Worm (Caenorhabditis elegans) whole organism, L4 larva: ENCODE data around the gene hpd-1.

Experiments
- D1046.2 ChIP-seq: fragments of 200-800 bp; sonication (Bioruptor generic); IDR thresholded peaks from 2 replicates; pipeline ENCODE4 v1.3.6; 2022; ENCODE audit warnings: missing genetic modification characterization, missing compliant biosample characterization
- F26F4.8 ChIP-seq: fragments of 200-800 bp; sonication (Bioruptor generic); conservative IDR thresholded peaks from 2 replicates; pipeline ENCODE4 v1.3.6; 2022; ENCODE audit warnings: missing genetic modification characterization, missing compliant biosample characterization
- F49E8.2 ChIP-seq: sonication (generic microtip); optimal IDR thresholded peaks from 2 replicates; lab custom pipeline; 2016; ENCODE audit warnings: missing compliant biosample characterization, mild to moderate bottlenecking, missing genetic modification characterization, borderline replicate concordance
- R02D3.7 ChIP-seq: fragments of 150-350 bp; sonication (generic microtip); optimal IDR thresholded peaks from 3 replicates; lab custom pipeline; 2014; ENCODE audit warnings: missing biosample characterization, missing genetic modification characterization
- Y105C5A.15 ChIP-seq: fragments of 200-800 bp; sonication (Bioruptor generic); IDR thresholded peaks from 2 replicates; pipeline ENCODE4 v1.3.6; 2022; ENCODE audit warnings: missing genetic modification characterization, missing compliant biosample characterization
- Y48G9A.11 ChIP-seq: fragments of 200-800 bp; sonication (Bioruptor generic); IDR thresholded peaks from 2 replicates; pipeline ENCODE4 v1.3.6; 2022; ENCODE audit warnings: missing genetic modification reagents, missing genetic modification characterization, missing compliant biosample characterization
- Y5F2A.4 ChIP-seq: fragments of 200-800 bp; sonication (Bioruptor generic); optimal IDR thresholded peaks from 2 replicates; lab custom pipeline; 2018; ENCODE audit warnings: mild to moderate bottlenecking, missing genetic modification characterization, missing compliant biosample characterization
- Y75B8A.6 ChIP-seq: fragments of 200-800 bp; sonication (Bioruptor generic); IDR thresholded peaks from 2 replicates; pipeline ENCODE4 v1.3.6; 2022; ENCODE audit warnings: missing genetic modification reagents, missing genetic modification characterization, missing compliant biosample characterization
- aha-1 ChIP-seq: fragments of 150-350 bp; peaks from one replicate; lab custom pipeline; 2014; ENCODE audit warnings: missing biosample characterization, missing genetic modification characterization
- aly-2 ChIP-seq: sonication (generic microtip); optimal IDR thresholded peaks from 2 replicates; lab custom pipeline; 2018; ENCODE audit warnings: missing biosample characterization, missing genetic modification characterization
- arid-1 ChIP-seq: fragments of 200-800 bp; sonication (Bioruptor generic); conservative IDR thresholded peaks from 2 replicates; pipeline ENCODE4 v1.3.6; 2022; ENCODE audit warnings: missing genetic modification reagents, missing genetic modification characterization, missing compliant biosample characterization
- attf-4 ChIP-seq: sonication (generic microtip); optimal IDR thresholded peaks from 3 replicates; lab custom pipeline; 2017; ENCODE audit warnings: missing biosample characterization, missing genetic modification characterization
- ceh-20 ChIP-seq: fragments of 200-800 bp; sonication (Bioruptor generic); IDR thresholded peaks from 2 replicates; pipeline ENCODE4 v1.3.6; 2022; ENCODE audit warnings: missing genetic modification reagents, missing genetic modification characterization, missing compliant biosample characterization
- ceh-28 ChIP-seq: fragments of 150-350 bp; optimal IDR thresholded peaks from 2 replicates; lab custom pipeline; 2014; ENCODE audit warnings: missing biosample characterization, missing genetic modification reagents, missing genetic modification characterization
- ces-1 ChIP-seq: fragments of 150-350 bp; sonication (generic microtip); optimal IDR thresholded peaks from 4 replicates; lab custom pipeline; 2014; ENCODE audit warnings: missing biosample characterization, missing genetic modification reagents, missing genetic modification characterization
- daf-19 ChIP-seq: fragments of 200-800 bp; sonication (Bioruptor generic); conservative IDR thresholded peaks from 2 replicates; pipeline ENCODE4 v1.3.6; 2022; ENCODE audit warnings: missing genetic modification characterization, missing compliant biosample characterization
- daf-8 ChIP-seq: fragments of 200-800 bp; sonication (Bioruptor generic); IDR thresholded peaks from 2 replicates; pipeline ENCODE4 v1.3.6; 2022; ENCODE audit warnings: missing genetic modification characterization, missing compliant biosample characterization
- dpl-1 ChIP-seq: fragments of 150-350 bp; optimal IDR thresholded peaks from 2 replicates; lab custom pipeline; 2014; ENCODE audit warnings: missing biosample characterization, missing genetic modification reagents, missing genetic modification characterization
- fkh-10 ChIP-seq: fragments of 150-350 bp; optimal IDR thresholded peaks from 2 replicates; lab custom pipeline; 2014; ENCODE audit warnings: missing biosample characterization, missing genetic modification reagents, missing genetic modification characterization
- gei-8 ChIP-seq: fragments of 200-800 bp; sonication (Bioruptor generic); optimal IDR thresholded peaks from 2 replicates; lab custom pipeline; 2018; ENCODE audit warnings: mild to moderate bottlenecking, missing genetic modification characterization, missing compliant biosample characterization
- hlh-11 ChIP-seq: fragments of 200-800 bp; sonication (Bioruptor generic); optimal IDR thresholded peaks from 2 replicates; lab custom pipeline; 2018; ENCODE audit warnings: mild to moderate bottlenecking, missing genetic modification characterization, missing compliant biosample characterization
- hmg-1.1 ChIP-seq: fragments of 200-800 bp; sonication (Bioruptor generic); IDR thresholded peaks from 2 replicates; pipeline ENCODE4 v1.3.6; 2022; ENCODE audit warnings: missing genetic modification reagents, missing genetic modification characterization, missing compliant biosample characterization
- jun-1 ChIP-seq: fragments of 150-350 bp; optimal IDR thresholded peaks from 2 replicates; lab custom pipeline; 2014; ENCODE audit warnings: missing biosample characterization, missing genetic modification reagents, missing genetic modification characterization
- lim-7 ChIP-seq: fragments of 200-800 bp; sonication (Bioruptor generic); IDR thresholded peaks from 2 replicates; pipeline ENCODE4 v1.3.6; 2022; ENCODE audit warnings: missing genetic modification characterization, missing compliant biosample characterization
- lin-1 ChIP-seq: fragments of 200-800 bp; sonication (Bioruptor generic); IDR thresholded peaks from 2 replicates; pipeline ENCODE4 v1.3.6; 2022; ENCODE audit warnings: missing genetic modification reagents, missing genetic modification characterization, missing compliant biosample characterization
- lin-13 ChIP-seq: fragments of 150-350 bp; optimal IDR thresholded peaks from 2 replicates; lab custom pipeline; 2014; ENCODE audit warnings: missing biosample characterization, missing genetic modification reagents, missing genetic modification characterization
- lsy-2 ChIP-seq, 2 experiments: fragments of 150-350 bp in 1 of 2; sonication (generic microtip) in 1 of 2; optimal IDR thresholded peaks; 2 replicates each; lab custom pipeline; 2014 to 2017; ENCODE audit warnings: missing biosample characterization in 2 of 2, missing genetic modification characterization in 2 of 2
- mxl-2 ChIP-seq: fragments of 200-800 bp; sonication (Bioruptor generic); conservative IDR thresholded peaks from 2 replicates; pipeline ENCODE4 v1.3.6; 2022; ENCODE audit warnings: missing genetic modification reagents, missing genetic modification characterization, missing compliant biosample characterization
- mxl-3 ChIP-seq: fragments of 200-800 bp; sonication (Bioruptor generic); optimal IDR thresholded peaks from 2 replicates; lab custom pipeline; 2018; ENCODE audit warnings: mild to moderate bottlenecking, missing genetic modification characterization, missing compliant biosample characterization
- nhr-25 ChIP-seq: sonication (generic microtip); optimal IDR thresholded peaks from 2 replicates; lab custom pipeline; 2017; ENCODE audit warnings: missing genetic modification characterization, mild to moderate bottlenecking, missing compliant biosample characterization, antibody characterized with exemption, moderate library complexity, borderline replicate concordance; ENCODE audit not compliant: insufficient read depth
- nhr-42 ChIP-seq: fragments of 200-800 bp; sonication (Bioruptor generic); IDR thresholded peaks from 2 replicates; pipeline ENCODE4 v1.3.6; 2022; ENCODE audit warnings: missing genetic modification characterization, missing compliant biosample characterization
- nhr-77 ChIP-seq: fragments of 150-350 bp; optimal IDR thresholded peaks from 2 replicates; lab custom pipeline; 2014; ENCODE audit warnings: missing biosample characterization, missing genetic modification characterization
- rbr-2 ChIP-seq: sonication (generic microtip); optimal IDR thresholded peaks from 2 replicates; lab custom pipeline; 2016; ENCODE audit warnings: missing genotype, missing genetic modification characterization, missing compliant biosample characterization
- saeg-2 ChIP-seq: fragments of 200-800 bp; sonication (Bioruptor generic); IDR thresholded peaks from 2 replicates; pipeline ENCODE4 v1.3.6; 2022; ENCODE audit warnings: missing genetic modification reagents, missing genetic modification characterization, missing compliant biosample characterization
- sdz-12 ChIP-seq: fragments of 200-800 bp; sonication (Bioruptor generic); optimal IDR thresholded peaks from 2 replicates; lab custom pipeline; 2018; ENCODE audit warnings: mild to moderate bottlenecking, missing genetic modification characterization, missing compliant biosample characterization
- unc-130 ChIP-seq: sonication (generic microtip); optimal IDR thresholded peaks from 2 replicates; lab custom pipeline; 2016; ENCODE audit warnings: missing genetic modification reagents, missing genetic modification characterization, missing compliant biosample characterization
- unc-39 ChIP-seq: sonication (generic microtip); optimal IDR thresholded peaks from 2 replicates; lab custom pipeline; 2017; ENCODE audit warnings: missing biosample characterization, missing genetic modification characterization
- unc-62 ChIP-seq, 3 experiments: fragments of 150-350 bp in 1 of 3; sonication (generic microtip); optimal IDR thresholded peaks in 2 of 3; peaks in 1 of 3; 1 replicate in 1 of 3; 2 replicates in 2 of 3; lab custom pipeline; 2014 to 2017; ENCODE audit warnings: missing biosample characterization in 3 of 3, missing genetic modification characterization in 3 of 3, missing genetic modification reagents in 3 of 3, missing genotype in 1 of 3
- vab-7 ChIP-seq: fragments of 200-800 bp; sonication (Bioruptor generic); IDR thresholded peaks from 2 replicates; pipeline ENCODE4 v1.3.6; 2022; ENCODE audit warnings: missing genetic modification reagents, missing genetic modification characterization, missing compliant biosample characterization
- zip-11 ChIP-seq: fragments of 200-800 bp; sonication (Bioruptor generic); IDR thresholded peaks from 2 replicates; pipeline ENCODE4 v1.3.6; 2022; ENCODE audit warnings: missing genetic modification characterization, missing compliant biosample characterization
- ztf-7 ChIP-seq: fragments of 150-350 bp; optimal IDR thresholded peaks from 2 replicates; lab custom pipeline; 2014; ENCODE audit warnings: missing biosample characterization, missing genetic modification characterization

Gene hpd-1

ce11 chrIII:10515751-10516150, 19.6 kb upstream of the hpd-1 start:
- TF ChIP-seq lin-13 (GFP tag; lab: Kevin White, UChicago) (no peak), hmg-1.1 (GFP tag; lab: Robert Waterston, UW) (no peak), aha-1 (peak; percentile 10)

DNA sequence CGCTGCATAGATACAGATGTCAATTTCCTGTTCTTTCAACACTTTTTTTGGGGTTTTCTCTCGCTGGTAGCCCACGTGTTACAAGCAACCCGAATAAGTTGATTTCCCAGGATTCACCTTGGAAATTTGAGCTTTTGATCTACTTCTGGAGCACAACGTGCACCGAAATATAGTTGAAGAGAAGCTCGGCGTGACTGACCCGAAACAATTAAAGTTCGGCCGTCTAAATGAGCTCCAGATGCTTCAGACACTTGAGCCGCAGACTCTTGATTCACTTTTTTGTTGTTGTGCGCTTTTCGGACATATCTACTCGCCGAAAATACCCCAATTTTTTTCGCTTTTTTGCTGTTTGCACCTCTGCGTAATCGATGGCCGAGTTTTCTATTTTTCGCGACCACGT, 16.4 kb upstream of the hpd-1 start:
- TF ChIP-seq nhr-25 (tag; lab: Kevin White, UChicago) (no peak), daf-8 (no peak), R02D3.7 (no peak), vab-7 (GFP tag; lab: Robert Waterston, UW) (no peak), mxl-2 (no peak), saeg-2 (GFP tag; lab: Robert Waterston, UW) (no peak), zip-11 (GFP tag; lab: Robert Waterston, UW) (no peak), arid-1 (GFP tag; lab: Robert Waterston, UW) (no peak), ces-1 (GFP tag; lab: Kevin White, UChicago) (no peak), mxl-3 (GFP tag; lab: Kevin White, UChicago) (no peak), hlh-11 (tag; lab: Kevin White, UChicago) (no peak), nhr-42 (GFP tag; lab: Robert Waterston, UW) (no peak), sdz-12 (GFP tag; lab: Kevin White, UChicago) (no peak), nhr-77 (tag; lab: Kevin White, UChicago) (no peak), unc-39 (tag; lab: Kevin White, UChicago) (no peak), F26F4.8 (GFP tag; lab: Robert Waterston, UW) (no peak), gei-8 (GFP tag; lab: Kevin White, UChicago) (no peak)

- TF ChIP-seq Y75B8A.6 (GFP tag; lab: Robert Waterston, UW) (no peak), aha-1 (peak; percentile 62)
These were observed 15.7 kb upstream of the hpd-1 start for ce11 chrIII:10519615-10520014.

DNA sequence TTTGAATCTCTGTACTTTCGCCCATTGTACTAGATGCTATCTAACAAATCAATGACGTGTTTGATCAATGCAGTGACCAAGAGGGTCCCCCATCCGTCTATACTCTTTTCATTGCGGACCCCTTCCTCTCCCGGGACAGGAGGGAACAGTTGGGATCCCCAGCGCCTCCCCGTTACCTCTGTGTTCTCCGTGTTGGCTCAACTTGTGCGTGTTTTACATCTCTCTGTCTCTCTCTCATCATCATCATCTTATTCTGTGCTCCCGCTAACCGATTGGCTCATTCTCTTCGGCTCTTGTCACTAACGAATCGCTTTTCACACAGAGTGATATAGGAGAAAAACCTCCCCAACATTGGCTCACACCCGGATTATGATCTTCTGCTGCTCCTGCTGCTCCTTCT, 14.8 kb upstream of the hpd-1 start, which contains the start of gene unc-49:
Gene unc-49 (plus strand): TSS at position 240 of the 400 bp plus-strand sequence.
- peak; percentile 58 for TF ChIP-seq aha-1
- no peak for TF ChIP-seq unc-62 (GFP tag; optimal IDR thresholded peaks at IDR 0.05 in 1 of 2; lab: Kevin White, UChicago)
- TF ChIP-seq unc-62 (tag; optimal IDR thresholded peaks at IDR 0.05; lab: Kevin White, UChicago) = no peak
- no peak for TF ChIP-seq vab-7 (GFP tag; lab: Robert Waterston, UW)

DNA sequence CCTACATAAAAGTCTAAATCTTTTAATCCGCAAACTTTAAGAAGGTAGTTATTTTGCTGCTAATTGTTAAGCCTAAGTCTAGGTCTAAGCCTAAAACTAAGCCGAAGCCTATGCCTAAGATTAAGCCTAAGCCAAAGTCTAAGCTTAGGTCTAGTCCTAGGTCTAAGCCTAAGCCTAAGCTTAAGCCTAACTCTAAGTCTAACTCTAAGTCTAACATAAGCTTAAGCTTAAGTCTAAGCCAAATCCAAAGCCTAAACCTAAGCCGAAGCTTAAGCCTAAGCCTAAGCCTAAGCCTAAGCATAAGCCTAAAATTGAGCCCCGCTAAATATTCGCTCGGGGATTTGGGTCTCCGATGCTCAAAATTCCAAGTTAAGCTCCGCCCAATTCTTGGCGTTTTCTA, 14.1 kb upstream of the hpd-1 start:
- TF ChIP-seq unc-130 (GFP tag; lab: Kevin White, UChicago) (no peak), attf-4 (tag; lab: Kevin White, UChicago) (no peak), dpl-1 (GFP tag; lab: Kevin White, UChicago) (no peak), R02D3.7 (no peak), F49E8.2 (tag; lab: Kevin White, UChicago) (no peak), lsy-2 (tag; optimal IDR thresholded peaks at IDR 0.05; lab: Kevin White, UChicago) (no peak), ces-1 (GFP tag; lab: Kevin White, UChicago) (no peak)

- no peak for TF ChIP-seq rbr-2 (tag; lab: Kevin White, UChicago)
- TF ChIP-seq ceh-28 (tag; lab: Kevin White, UChicago) = no peak
These were observed 12.3 kb upstream of the hpd-1 start for ce11 chrIII:10523025-10523424.

DNA sequence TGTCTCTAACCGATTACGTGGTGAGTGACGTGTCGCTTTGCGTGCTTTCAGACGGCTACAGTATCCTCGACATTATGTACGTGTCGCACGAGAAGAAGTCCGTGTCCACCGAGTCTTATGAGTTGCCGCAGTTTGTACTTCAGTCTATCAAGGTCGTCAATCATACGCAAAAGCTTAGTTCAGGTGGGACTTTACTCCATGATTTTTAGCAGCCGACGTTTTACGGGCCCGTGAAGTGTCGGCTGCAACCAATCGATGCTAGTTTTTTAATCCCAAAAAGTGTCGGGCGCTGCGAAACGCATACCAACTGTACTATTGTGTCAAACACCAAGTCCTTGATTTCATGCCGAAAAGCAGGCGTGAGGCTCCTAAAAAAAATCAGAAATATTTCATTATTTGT, 10.5 kb upstream of the hpd-1 start:
- no peak for TF ChIP-seq ceh-20 (GFP tag; lab: Robert Waterston, UW)
- no peak for TF ChIP-seq fkh-10 (GFP tag; lab: Kevin White, UChicago)
- no peak for TF ChIP-seq Y105C5A.15 (GFP tag; lab: Robert Waterston, UW)
- no peak for TF ChIP-seq lin-1 (GFP tag; lab: Robert Waterston, UW)
- no peak for TF ChIP-seq daf-19 (GFP tag; lab: Robert Waterston, UW)
- no peak for TF ChIP-seq Y48G9A.11 (GFP tag; lab: Robert Waterston, UW)
- no peak for TF ChIP-seq D1046.2 (GFP tag; lab: Robert Waterston, UW)
- no peak for TF ChIP-seq jun-1 (tag; lab: Kevin White, UChicago)
- no peak for TF ChIP-seq ztf-7 (tag; lab: Kevin White, UChicago)
- no peak for TF ChIP-seq gei-8 (GFP tag; lab: Kevin White, UChicago)
- no peak for TF ChIP-seq Y5F2A.4
- no peak for TF ChIP-seq aly-2 (tag; lab: Kevin White, UChicago)
- no peak for TF ChIP-seq lim-7 (GFP tag; lab: Robert Waterston, UW)
